Worm (Caenorhabditis elegans): Measurements from ENCODE around the gene C25H3.16.

- TF ChIP-seq ztf-11 (tag; optimal IDR thresholded peaks at IDR 0.05) (no peak), C04F5.9 (tag; optimal IDR thresholded peaks at IDR 0.05) (no peak), ztf-4 (tag; optimal IDR thresholded peaks at IDR 0.05) (no peak), skn-1 (tag; optimal IDR thresholded peaks at IDR 0.05) (no peak)
Observed at ce11 chrII:5667540-5667939, 1.4 kb downstream of the C25H3.16 start.

Data from whole organism, L1 larva.